Worm (Caenorhabditis elegans): ENCODE measurements around the gene F36H12.5.

The F36H12.5 gene

ce11 chrIV:5287190-5287589, 20.6 kb downstream of the F36H12.5 start (continued):
- TF ChIP-seq nhr-28 (tag; optimal IDR thresholded peaks at IDR 0.05) (no peak), nhr-47 (tag; optimal IDR thresholded peaks at IDR 0.05) (peak; percentile 30), fkh-8 (tag; optimal IDR thresholded peaks at IDR 0.05) (peak; percentile 46), efl-3 (GFP tag; optimal IDR thresholded peaks at IDR 0.05) (no peak), blmp-1 (tag; optimal IDR thresholded peaks at IDR 0.05) (no peak), egl-27 (tag; optimal IDR thresholded peaks at IDR 0.05) (no peak), zag-1 (tag; optimal IDR thresholded peaks at IDR 0.05) (no peak), lin-14 (GFP tag; optimal IDR thresholded peaks at IDR 0.05) (no peak), ztf-11 (tag; optimal IDR thresholded peaks at IDR 0.05) (no peak), lir-3 (tag; optimal IDR thresholded peaks at IDR 0.05; ENCODE audit: poor library complexity) (no peak), ceh-88 (GFP tag; IDR thresholded peaks at IDR 0.05) (no peak), nhr-237 (tag; optimal IDR thresholded peaks at IDR 0.05) (no peak)

ce11 chrIV:5288932-5289331, 22.4 kb downstream of the F36H12.5 start:
- TF ChIP-seq hlh-4 (tag; optimal IDR thresholded peaks at IDR 0.05) (no peak), isw-1 (GFP tag; IDR thresholded peaks at IDR 0.05) (no peak), unc-130 (tag; optimal IDR thresholded peaks at IDR 0.05) (no peak), nhr-85 (tag) (no peak), pqm-1 (tag; optimal IDR thresholded peaks at IDR 0.05) (no peak), tlp-1 (tag; optimal IDR thresholded peaks at IDR 0.05) (no peak), fos-1 (tag; optimal IDR thresholded peaks at IDR 0.05) (no peak), fkh-8 (tag; optimal IDR thresholded peaks at IDR 0.05) (peak; percentile 76), sox-4 (tag; optimal IDR thresholded peaks at IDR 0.05) (peak; percentile 55), mab-9 (GFP tag; IDR thresholded peaks at IDR 0.05) (no peak), hpl-2 (GFP tag; optimal IDR thresholded peaks at IDR 0.05) (no peak), dsc-1 (tag; optimal IDR thresholded peaks at IDR 0.05) (peak; percentile 43), nhr-237 (tag; optimal IDR thresholded peaks at IDR 0.05) (no peak), ets-5 (GFP tag; IDR thresholded peaks at IDR 0.05) (no peak), dpl-1 (GFP tag; optimal IDR thresholded peaks at IDR 0.05) (no peak), nhr-90 (tag; optimal IDR thresholded peaks at IDR 0.05; ENCODE audit: poor library complexity) (no peak), egl-27 (tag; optimal IDR thresholded peaks at IDR 0.05) (no peak), lir-3 (tag; optimal IDR thresholded peaks at IDR 0.05; ENCODE audit: poor library complexity) (no peak), unc-86 (tag; optimal IDR thresholded peaks at IDR 0.05) (no peak), zag-1 (tag; optimal IDR thresholded peaks at IDR 0.05) (no peak), ceh-88 (GFP tag; IDR thresholded peaks at IDR 0.05) (no peak), blmp-1 (tag; optimal IDR thresholded peaks at IDR 0.05) (no peak), grh-1 (GFP tag; IDR thresholded peaks at IDR 0.05) (no peak), nhr-71 (tag; optimal IDR thresholded peaks at IDR 0.05) (peak; percentile 37), nhr-47 (tag; optimal IDR thresholded peaks at IDR 0.05) (peak; percentile 38)

- TF ChIP-seq nhr-11 (tag; optimal IDR thresholded peaks at IDR 0.05) = no peak
- TF ChIP-seq dsc-1 (tag; optimal IDR thresholded peaks at IDR 0.05) = peak; percentile 62
Measured at ce11 chrIV:5290547-5290946, 24.0 kb downstream of the F36H12.5 start, which contains the start of gene nlp-47. Gene nlp-47 (plus strand): TSS chrIV:5290847.

- TF ChIP-seq pax-3 (tag; optimal IDR thresholded peaks at IDR 0.05) (no peak), C34B4.2 (tag; optimal IDR thresholded peaks at IDR 0.05) (no peak), hlh-17 (GFP tag; optimal IDR thresholded peaks at IDR 0.05; ENCODE audit: borderline replicate concordance) (no peak), F16B12.6 (tag; optimal IDR thresholded peaks at IDR 0.05) (no peak), irx-1 (tag; optimal IDR thresholded peaks at IDR 0.05) (no peak), nhr-11 (tag; optimal IDR thresholded peaks at IDR 0.05) (no peak), vab-15 (tag; optimal IDR thresholded peaks at IDR 0.05) (no peak), nhr-47 (tag; optimal IDR thresholded peaks at IDR 0.05) (no peak), fkh-10 (GFP tag; optimal IDR thresholded peaks at IDR 0.05) (no peak), nhr-20 (tag; optimal IDR thresholded peaks at IDR 0.05) (no peak), fkh-8 (tag; optimal IDR thresholded peaks at IDR 0.05) (no peak), C04F5.9 (tag; optimal IDR thresholded peaks at IDR 0.05) (no peak), rnt-1 (tag; optimal IDR thresholded peaks at IDR 0.05) (no peak), swsn-7 (tag; optimal IDR thresholded peaks at IDR 0.05) (no peak), ets-5 (GFP tag; IDR thresholded peaks at IDR 0.05) (no peak), jun-1 (tag; optimal IDR thresholded peaks at IDR 0.05) (no peak), nhr-76 (tag; optimal IDR thresholded peaks at IDR 0.05) (no peak), hpl-2 (GFP tag; optimal IDR thresholded peaks at IDR 0.05) (no peak)
Measured at ce11 chrIV:5291207-5291606, 24.6 kb downstream of the F36H12.5 start.

Measured in whole organism, L1 larva.